Worm (Caenorhabditis elegans): ENCODE results near the gene erp-44.2.

erp-44.2 gene

ce11 chrIV:7790801-7791588 is 43.5 kb downstream of the erp-44.2 start, which contains the start of gene rsp-6:
Gene rsp-6 (minus strand): TSS chrIV:7791229.
- peak; percentile 44 for TF ChIP-seq pqm-1 (tag; optimal IDR thresholded peaks at IDR 0.05)
- no peak for TF ChIP-seq mdl-1 (tag; optimal IDR thresholded peaks at IDR 0.05)
- peak; percentile 64 for TF ChIP-seq nhr-43 (tag; optimal IDR thresholded peaks at IDR 0.05; ENCODE audit: poor library complexity, severe bottlenecking)
- no peak for TF ChIP-seq daf-12 (tag; optimal IDR thresholded peaks at IDR 0.05)
- peak; percentile 75 for TF ChIP-seq ama-1 (optimal IDR thresholded peaks at IDR 0.05)
- TF ChIP-seq nhr-67 (tag; optimal IDR thresholded peaks at IDR 0.05), result no peak
- TF ChIP-seq nhr-76 (tag; optimal IDR thresholded peaks at IDR 0.05), result no peak
- TF ChIP-seq egl-5 (tag; optimal IDR thresholded peaks at IDR 0.05), result peak; percentile 96
- TF ChIP-seq unc-62 (GFP tag; optimal IDR thresholded peaks at IDR 0.05), result peak; percentile 28
- TF ChIP-seq nhr-237 (tag; optimal IDR thresholded peaks at IDR 0.05), result no peak
- peak; percentile 58 for TF ChIP-seq lsy-12 (tag; optimal IDR thresholded peaks at IDR 0.05)
- peak; percentile 73 for TF ChIP-seq nhr-23 (tag; optimal IDR thresholded peaks at IDR 0.05)
- peak; percentile 59 for TF ChIP-seq jun-1 (tag; optimal IDR thresholded peaks at IDR 0.05)
- no peak for TF ChIP-seq unc-39 (tag; optimal IDR thresholded peaks at IDR 0.05)
- no peak for TF ChIP-seq ceh-16 (tag; optimal IDR thresholded peaks at IDR 0.05)
- no peak for TF ChIP-seq ztf-4 (tag; optimal IDR thresholded peaks at IDR 0.05)
- no peak for TF ChIP-seq eor-1 (tag; optimal IDR thresholded peaks at IDR 0.05)
- no peak for TF ChIP-seq nhr-12 (tag; optimal IDR thresholded peaks at IDR 0.05)
- TF ChIP-seq nhr-77 (tag; optimal IDR thresholded peaks at IDR 0.05), result peak; percentile 4
- no peak for TF ChIP-seq aly-2 (tag; optimal IDR thresholded peaks at IDR 0.05)
- TF ChIP-seq R02D3.7 (tag; optimal IDR thresholded peaks at IDR 0.05), result peak; percentile 68
- peak; percentile 90 for TF ChIP-seq skn-1 (tag; optimal IDR thresholded peaks at IDR 0.05)
- no peak for TF ChIP-seq fkh-10 (GFP tag; optimal IDR thresholded peaks at IDR 0.05)
- TF ChIP-seq lin-39 (tag; optimal IDR thresholded peaks at IDR 0.05), result peak; percentile 98
- TF ChIP-seq elt-3 (tag; optimal IDR thresholded peaks at IDR 0.05), result no peak
- peak; percentile 82 for TF ChIP-seq snpc-4 (tag; optimal IDR thresholded peaks at IDR 0.05)
- TF ChIP-seq sea-2 (GFP tag; optimal IDR thresholded peaks at IDR 0.05), result no peak
- TF ChIP-seq nfya-1 (tag; optimal IDR thresholded peaks at IDR 0.05; ENCODE audit: insufficient read depth), result peak; percentile 98
- TF ChIP-seq elt-1 (tag; optimal IDR thresholded peaks at IDR 0.05), result peak; percentile 57
- TF ChIP-seq fos-1 (tag; optimal IDR thresholded peaks at IDR 0.05), result no peak
- TF ChIP-seq nhr-25 (tag; optimal IDR thresholded peaks at IDR 0.05), result peak; percentile 78
- no peak for TF ChIP-seq ceh-82 (tag; optimal IDR thresholded peaks at IDR 0.05)
- TF ChIP-seq tbx-2 (tag; optimal IDR thresholded peaks at IDR 0.05), result no peak
- TF ChIP-seq egl-27 (tag; optimal IDR thresholded peaks at IDR 0.05), result peak; percentile 9
- TF ChIP-seq zag-1 (tag; optimal IDR thresholded peaks at IDR 0.05), result no peak
- TF ChIP-seq nhr-28 (tag; optimal IDR thresholded peaks at IDR 0.05), result no peak
- peak; percentile 66 for TF ChIP-seq hmg-11 (tag; optimal IDR thresholded peaks at IDR 0.05)
- peak; percentile 97 for TF ChIP-seq pha-4 (tag; optimal IDR thresholded peaks at IDR 0.05)
- TF ChIP-seq ceh-28 (tag; optimal IDR thresholded peaks at IDR 0.05), result peak; percentile 40
- TF ChIP-seq ztf-11 (tag; optimal IDR thresholded peaks at IDR 0.05), result no peak
- TF ChIP-seq fkh-2 (tag; optimal IDR thresholded peaks at IDR 0.05), result no peak
- TF ChIP-seq elt-2 (tag; optimal IDR thresholded peaks at IDR 0.05), result peak; percentile 65
- peak; percentile 97 for TF ChIP-seq lin-15B (tag; optimal IDR thresholded peaks at IDR 0.05)
- no peak for TF ChIP-seq ceh-9 (tag; optimal IDR thresholded peaks at IDR 0.05)
- TF ChIP-seq ZK546.5 (tag; optimal IDR thresholded peaks at IDR 0.05), result no peak
- TF ChIP-seq mml-1 (tag; optimal IDR thresholded peaks at IDR 0.05), result no peak
- peak; percentile 28 for TF ChIP-seq nhr-11 (tag; optimal IDR thresholded peaks at IDR 0.05)

All from whole organism, L3 larva.